Fruit fly (Drosophila melanogaster) Kc167 (cell line): Measurements from ENCODE around the gene CG10137.

Experiments
- Myc ChIP-seq: fragments of >200 bp; optimal IDR thresholded peaks from 2 replicates; lab custom pipeline; 2017; ENCODE audit warnings: missing external identifiers
- Sin3A ChIP-seq: fragments of >200 bp; optimal IDR thresholded peaks from 2 replicates; lab custom pipeline; 2018; ENCODE audit warnings: missing external identifiers
- h ChIP-seq: fragments of >200 bp; optimal IDR thresholded peaks from 3 replicates; lab custom pipeline; 2018; ENCODE audit warnings: missing external identifiers
- insv ChIP-seq: fragments of >200 bp; optimal IDR thresholded peaks from 3 replicates; lab custom pipeline; 2018; ENCODE audit warnings: missing external identifiers
- psq ChIP-seq: fragments of >200 bp; optimal IDR thresholded peaks from 2 replicates; lab custom pipeline; 2017; ENCODE audit warnings: missing external identifiers
- ttk ChIP-seq: sonication (Bioruptor generic); optimal IDR thresholded peaks from 2 replicates; lab custom pipeline; 2017; ENCODE audit warnings: missing external identifiers

The CG10137 gene

DNA sequence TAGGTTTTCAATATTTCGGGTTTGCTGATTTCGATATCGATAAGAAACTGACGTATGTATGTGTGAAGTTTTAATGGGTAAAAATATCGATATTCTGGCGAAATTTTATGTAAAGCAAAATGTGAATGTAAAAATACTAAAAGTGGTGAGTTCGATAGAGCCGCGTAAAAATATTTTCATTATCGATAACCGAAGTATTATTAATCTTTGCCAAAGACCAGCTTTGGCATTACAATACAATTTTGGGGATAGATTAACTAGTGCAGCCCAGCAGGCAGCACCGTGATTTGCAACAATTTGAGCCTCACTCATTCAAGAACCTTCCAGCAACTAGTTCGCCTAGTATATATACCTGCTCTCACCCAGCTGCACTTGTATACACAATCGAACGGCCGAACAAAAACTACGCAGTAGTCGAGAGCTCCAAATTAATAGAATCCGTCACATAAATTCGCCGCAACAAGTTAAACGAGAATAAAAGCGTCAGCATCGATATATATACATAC, 15.8 kb downstream of the CG10137 start:
- TF ChIP-seq psq (lab: Kevin White, UChicago) (no peak), Myc (lab: Kevin White, UChicago) (no peak), h (lab: Kevin White, UChicago) (no peak), ttk (lab: Kevin White, UChicago) (no peak), insv (lab: Kevin White, UChicago) (no peak), Sin3A (no peak)

DNA sequence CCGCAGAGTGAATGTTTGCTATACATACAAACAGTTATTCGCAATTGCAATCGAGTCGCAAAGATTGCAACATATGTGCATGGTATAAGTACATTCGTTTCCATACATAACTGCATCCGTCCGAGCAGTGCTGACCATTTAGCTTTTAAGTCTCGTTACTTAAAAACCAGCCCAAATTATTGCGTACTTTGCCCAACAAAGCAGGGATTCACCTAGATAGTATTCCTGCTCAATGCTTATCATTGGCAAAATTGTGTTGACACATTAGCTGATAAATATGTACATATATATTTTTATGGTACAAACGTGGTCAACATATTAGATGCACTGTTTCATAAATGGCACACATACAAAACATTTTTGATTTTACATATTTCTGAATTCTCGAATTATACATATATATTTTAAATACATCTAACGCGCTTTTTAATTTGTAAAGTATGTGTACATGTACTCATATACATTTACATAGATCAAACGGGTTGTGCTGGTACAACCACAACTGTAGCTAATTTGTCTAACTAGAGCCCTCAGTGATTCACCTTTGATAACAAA, 16.6 kb downstream of the CG10137 start:
- TF ChIP-seq psq (lab: Kevin White, UChicago) (no peak), Sin3A (no peak), Myc (lab: Kevin White, UChicago) (no peak), h (lab: Kevin White, UChicago) (no peak), ttk (lab: Kevin White, UChicago) (no peak), insv (lab: Kevin White, UChicago) (no peak)

DNA sequence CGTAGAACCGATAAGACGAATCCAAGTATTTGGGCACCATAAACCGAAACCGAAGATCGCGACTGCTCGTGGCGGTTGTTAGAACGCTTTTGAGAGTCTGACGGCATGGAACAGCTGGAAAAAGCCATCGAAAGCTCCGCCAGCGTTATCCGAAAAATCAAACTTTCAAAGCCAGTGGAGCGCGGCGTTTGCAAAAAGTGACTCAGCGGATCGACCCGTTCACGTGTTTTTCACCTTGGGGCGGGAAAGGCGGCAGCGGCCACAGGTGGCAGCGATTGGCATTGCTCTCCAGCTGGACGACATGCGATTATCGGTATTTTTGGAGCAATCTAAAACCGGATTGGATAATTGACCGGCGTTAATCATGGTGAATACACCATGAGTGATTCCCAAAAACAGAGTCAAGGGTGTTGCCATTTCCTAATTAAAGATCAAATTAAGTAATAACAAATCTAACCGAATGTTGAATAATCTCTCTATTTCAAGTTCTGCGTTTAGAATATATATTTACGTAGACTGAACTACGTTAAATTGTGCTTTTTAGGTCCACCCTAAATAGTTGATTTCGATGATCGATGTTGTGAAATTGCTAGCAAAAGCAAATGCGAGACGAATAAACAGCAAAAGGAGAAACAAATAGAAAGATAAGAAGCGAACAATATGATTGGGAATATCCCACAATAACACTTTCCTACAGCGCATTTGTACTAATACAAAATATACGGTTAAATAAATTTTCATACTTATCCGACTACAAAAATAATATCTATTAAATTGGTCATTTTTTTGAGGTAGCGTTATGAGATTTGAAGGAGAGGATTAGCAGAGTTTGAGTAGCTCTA, 20.6 kb downstream of the CG10137 start, which contains the start of gene CG10337:
CG10337 (minus strand) TSS at position 91 of the 842 bp plus-strand sequence.
- TF ChIP-seq Sin3A = no peak
- no peak for TF ChIP-seq insv (lab: Kevin White, UChicago)
- TF ChIP-seq psq (lab: Kevin White, UChicago) = no peak
- TF ChIP-seq ttk (lab: Kevin White, UChicago) = no peak
- TF ChIP-seq h (lab: Kevin White, UChicago) = no peak
- TF ChIP-seq Myc (lab: Kevin White, UChicago) = no peak

DNA sequence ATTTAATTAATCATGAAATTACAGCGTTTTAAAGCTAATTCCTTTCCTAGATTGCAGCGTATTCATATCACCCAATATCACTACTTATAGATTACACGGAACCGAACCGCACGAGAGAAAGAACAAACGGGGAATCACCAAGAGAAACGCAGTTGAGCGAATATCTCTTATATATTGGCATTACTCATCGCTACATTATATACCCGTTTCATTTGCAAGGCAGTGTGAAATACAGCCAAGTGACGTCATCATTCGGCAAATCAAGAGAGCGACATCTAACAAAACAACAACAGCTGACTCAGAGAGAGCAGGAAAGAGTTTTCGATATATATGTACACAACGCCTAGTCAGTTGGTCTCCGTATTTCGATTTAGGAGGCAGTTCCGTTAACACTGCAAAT, 21.7 kb downstream of the CG10137 start, which contains the start of gene Tep4:
Tep4 (plus strand) TSS at position 350 of the 400 bp plus-strand sequence.
- TF ChIP-seq insv (lab: Kevin White, UChicago) = no peak
- TF ChIP-seq h (lab: Kevin White, UChicago) = no peak
- no peak for TF ChIP-seq psq (lab: Kevin White, UChicago)
- no peak for TF ChIP-seq Sin3A
- TF ChIP-seq ttk (lab: Kevin White, UChicago) = no peak
- TF ChIP-seq Myc (lab: Kevin White, UChicago) = no peak

DNA sequence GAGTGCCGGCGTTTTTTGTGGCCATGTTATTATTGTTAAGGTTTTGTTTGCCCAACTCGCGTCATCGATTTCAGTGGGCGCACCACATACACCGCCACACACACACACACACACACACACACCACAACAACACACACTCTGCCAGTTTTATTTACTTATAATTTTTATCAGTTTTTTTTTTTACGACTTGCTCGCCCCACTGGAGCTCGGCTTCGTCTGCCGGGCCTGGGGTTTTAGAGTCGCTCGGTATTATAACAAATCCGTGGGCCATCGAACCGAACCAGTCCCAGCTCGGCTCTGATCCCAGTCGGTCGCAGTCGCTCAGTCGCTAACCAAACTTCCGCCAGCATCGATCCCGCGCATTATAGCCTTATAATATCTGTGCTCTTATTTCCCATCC, 22.9 kb downstream of the CG10137 start:
- TF ChIP-seq insv (lab: Kevin White, UChicago) (no peak), Myc (lab: Kevin White, UChicago) (no peak), psq (lab: Kevin White, UChicago) (no peak), Sin3A (no peak), ttk (lab: Kevin White, UChicago) (no peak), h (lab: Kevin White, UChicago) (no peak)

DNA sequence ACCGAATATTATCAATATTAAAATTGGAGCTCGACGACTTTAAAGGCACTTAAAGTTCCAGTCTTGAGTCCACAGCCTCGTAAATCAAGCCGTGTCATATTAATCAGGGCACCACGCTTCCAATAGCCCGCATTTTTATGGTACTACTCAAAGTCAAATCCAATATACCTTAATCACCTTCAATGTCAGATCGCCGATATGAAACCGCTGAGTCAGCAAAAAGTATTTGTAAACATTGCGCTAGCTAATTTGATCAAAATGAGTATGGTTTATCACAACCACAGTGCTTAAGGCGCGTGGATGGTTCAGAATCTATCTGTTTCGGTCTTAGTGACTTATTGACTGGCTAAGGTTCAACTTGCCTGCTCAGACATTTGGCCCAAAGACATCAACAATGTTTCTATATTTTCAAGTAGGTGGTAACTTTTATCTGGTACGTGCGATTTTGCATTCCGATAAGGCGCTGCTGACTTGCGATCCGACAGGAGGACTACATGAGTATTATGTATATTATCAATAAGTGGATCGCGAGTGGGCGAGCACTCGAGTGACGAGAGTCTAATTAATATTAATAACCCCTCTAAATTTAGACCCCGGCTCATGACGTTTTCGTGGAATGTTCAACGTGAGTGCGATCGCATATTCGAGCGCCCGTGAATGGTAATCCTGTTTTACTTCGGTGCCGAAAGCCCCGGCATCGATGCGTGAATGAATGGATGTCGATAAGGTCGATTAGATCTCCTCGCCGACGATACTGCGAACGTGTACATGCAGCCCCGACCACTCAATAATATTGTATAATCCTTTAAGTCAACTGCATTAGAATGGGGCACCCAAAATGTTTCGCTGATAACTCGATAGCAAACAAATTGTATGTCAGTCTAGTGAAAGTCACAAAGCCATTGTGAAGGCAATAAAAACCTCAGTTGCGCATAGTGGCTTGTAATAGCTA, 36.8 kb downstream of the CG10137 start, which contains the start of gene CG13078:
CG13078 (plus strand) TSS at position 902 of the 952 bp plus-strand sequence.
- TF ChIP-seq insv (lab: Kevin White, UChicago) = no peak
- TF ChIP-seq Myc (lab: Kevin White, UChicago) = no peak
- no peak for TF ChIP-seq psq (lab: Kevin White, UChicago)
- no peak for TF ChIP-seq ttk (lab: Kevin White, UChicago)
- TF ChIP-seq Sin3A = no peak
- no peak for TF ChIP-seq h (lab: Kevin White, UChicago)

DNA sequence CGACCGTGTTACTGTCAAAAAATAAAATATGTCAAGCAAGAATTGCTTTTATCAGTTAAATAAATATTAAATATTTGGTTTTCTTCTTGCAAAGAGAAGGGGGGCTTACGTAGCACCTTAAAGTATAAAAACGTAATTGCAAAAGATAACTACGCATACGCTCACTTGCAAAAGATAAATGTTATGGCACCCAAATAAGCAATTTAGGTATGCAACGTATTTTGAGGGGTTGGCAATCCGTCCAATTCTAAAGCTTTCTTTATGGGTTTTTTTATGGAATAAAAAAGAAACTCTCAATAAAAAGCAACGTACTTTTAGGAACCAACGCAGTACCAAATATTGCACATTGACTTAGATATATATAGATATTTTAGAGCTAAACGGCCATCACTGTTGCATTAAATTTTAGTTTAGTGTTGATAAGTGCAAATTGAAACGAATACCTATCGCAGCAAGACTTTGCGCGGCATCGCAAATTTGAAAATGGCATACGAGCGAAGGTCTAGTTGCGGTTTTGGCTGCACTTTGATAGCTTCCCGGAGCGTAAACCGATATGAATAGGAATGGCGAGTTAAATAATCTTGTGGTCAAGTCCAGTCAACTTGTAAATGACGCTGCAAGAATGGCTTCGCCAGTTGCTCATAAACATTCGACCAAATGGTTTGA, 38.9 kb downstream of the CG10137 start, which contains the start of gene CG13077:
CG13077 (plus strand) TSS at position 631 of the 666 bp plus-strand sequence.
- no peak for TF ChIP-seq psq (lab: Kevin White, UChicago)
- TF ChIP-seq Myc (lab: Kevin White, UChicago) = no peak
- no peak for TF ChIP-seq ttk (lab: Kevin White, UChicago)
- TF ChIP-seq Sin3A = no peak
- no peak for TF ChIP-seq h (lab: Kevin White, UChicago)
- TF ChIP-seq insv (lab: Kevin White, UChicago) = no peak

DNA sequence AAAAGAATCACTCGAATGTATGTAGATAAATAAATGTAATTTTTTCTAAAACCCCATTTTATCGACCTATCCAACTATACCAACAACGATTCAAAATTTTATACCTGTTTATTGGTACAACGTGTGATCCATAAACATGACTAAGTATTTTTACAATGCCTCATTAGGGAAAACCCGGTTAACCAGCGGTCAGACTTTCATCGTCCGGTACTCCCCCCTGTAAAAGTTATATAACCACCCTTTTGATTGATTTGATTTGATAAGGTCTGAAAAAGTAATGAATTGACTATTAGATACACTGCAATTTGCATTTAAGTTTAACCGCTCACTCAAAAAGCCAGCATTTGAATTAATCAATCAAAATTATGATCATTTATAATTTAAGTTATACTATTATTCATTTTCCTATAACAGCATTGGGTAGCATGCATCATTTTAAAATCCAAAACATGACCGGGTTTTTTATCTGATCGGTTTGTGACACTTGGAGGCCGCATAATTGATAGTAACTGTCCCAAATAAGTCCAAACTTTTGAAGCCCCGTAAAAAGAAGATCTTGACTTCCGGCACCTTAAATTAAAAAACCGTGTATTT, 40.9 kb downstream of the CG10137 start:
- no peak for TF ChIP-seq Sin3A
- TF ChIP-seq ttk (lab: Kevin White, UChicago) = no peak
- TF ChIP-seq Myc (lab: Kevin White, UChicago) = no peak
- no peak for TF ChIP-seq insv (lab: Kevin White, UChicago)
- TF ChIP-seq psq (lab: Kevin White, UChicago) = no peak

DNA sequence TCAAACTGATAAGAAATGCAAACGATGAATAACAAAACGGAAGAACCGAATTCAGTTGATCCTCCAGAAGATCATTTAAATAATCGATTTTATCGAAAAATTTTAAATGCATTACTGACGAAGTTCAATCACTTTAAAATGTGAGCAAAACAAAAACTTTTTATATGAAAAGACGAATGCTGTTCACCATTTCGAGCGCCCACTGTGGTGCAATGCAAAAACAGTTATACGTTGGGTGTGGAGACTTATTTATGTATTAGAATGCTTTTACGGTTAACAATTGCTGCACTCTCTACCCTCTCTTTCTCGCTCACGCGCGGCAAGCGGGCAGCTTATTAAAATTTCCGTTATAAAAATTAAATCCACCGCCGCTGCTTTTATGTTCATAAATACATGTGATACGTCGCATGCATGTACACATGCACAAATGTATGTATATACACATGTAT, 44.3 kb downstream of the CG10137 start:
- TF ChIP-seq psq (lab: Kevin White, UChicago) (no peak), Sin3A (no peak), h (lab: Kevin White, UChicago) (no peak), insv (lab: Kevin White, UChicago) (no peak), ttk (lab: Kevin White, UChicago) (no peak)
